Fruit fly (Drosophila melanogaster) whole organism, wandering third instar larva: Measurements from ENCODE around the gene CG4914.

ENCODE experiments used
- Dif ChIP-seq: fragments of 200-275, 200-300 bp; sonication (Bioruptor generic); optimal IDR thresholded peaks from 2 replicates; lab custom pipeline; 2018; ENCODE audit warnings: missing biosample characterization, missing genetic modification characterization; ENCODE audit not compliant: partially characterized antibody
- Hr78 ChIP-seq: fragments of >200 bp; optimal IDR thresholded peaks from 2 replicates; lab custom pipeline; 2017; ENCODE audit warnings: missing biosample characterization, missing genetic modification characterization
- Jra ChIP-seq: sonication (Bioruptor generic); optimal IDR thresholded peaks from 2 replicates; lab custom pipeline; 2016; ENCODE audit warnings: missing biosample characterization, missing genetic modification characterization
- OdsH ChIP-seq: fragments of 200-800 bp; sonication (Bioruptor generic); optimal IDR thresholded peaks from 2 replicates; lab custom pipeline; 2016; ENCODE audit warnings: missing biosample characterization, mild to moderate bottlenecking, missing genetic modification characterization
- Sp1 ChIP-seq: fragments of 200-800 bp; sonication (Bioruptor generic); optimal IDR thresholded peaks from 3 replicates; lab custom pipeline; 2019; ENCODE audit warnings: missing biosample characterization, mild to moderate bottlenecking, missing genetic modification characterization, moderate library complexity
- br ChIP-seq: fragments of 200-800 bp; sonication (Bioruptor generic); optimal IDR thresholded peaks from 2 replicates; lab custom pipeline; 2016; ENCODE audit warnings: missing biosample characterization, missing genetic modification characterization
- brk ChIP-seq: fragments of 200-800 bp; sonication (Bioruptor generic); optimal IDR thresholded peaks from 2 replicates; lab custom pipeline; 2016; ENCODE audit warnings: missing biosample characterization, mild to moderate bottlenecking, missing genetic modification characterization
- fru ChIP-seq: fragments of 200-800 bp; sonication (Bioruptor generic); optimal IDR thresholded peaks from 3 replicates; lab custom pipeline; 2016; ENCODE audit warnings: missing biosample characterization, mild to moderate bottlenecking, missing genetic modification characterization
- lola ChIP-seq: fragments of >200 bp; optimal IDR thresholded peaks from 2 replicates; lab custom pipeline; 2017; ENCODE audit warnings: missing biosample characterization, missing genetic modification characterization
- psq ChIP-seq: fragments of 200-800 bp; sonication (Bioruptor generic); optimal IDR thresholded peaks from 3 replicates; lab custom pipeline; 2017; ENCODE audit warnings: missing biosample characterization, mild to moderate bottlenecking, missing genetic modification characterization, moderate library complexity
- tai ChIP-seq: sonication (Bioruptor generic); optimal IDR thresholded peaks from 2 replicates; lab custom pipeline; 2016; ENCODE audit warnings: missing biosample characterization, missing genetic modification characterization
- usp ChIP-seq: fragments of >200 bp; optimal IDR thresholded peaks from 2 replicates; lab custom pipeline; 2017; ENCODE audit warnings: missing biosample characterization, missing genetic modification characterization

- no peak for TF ChIP-seq brk (GFP tag; lab: Kevin White, UChicago)
- no peak for TF ChIP-seq lola
- no peak for TF ChIP-seq OdsH (GFP tag; lab: Kevin White, UChicago)
- TF ChIP-seq tai (GFP tag; lab: Kevin White, UChicago), result no peak
- no peak for TF ChIP-seq psq
- TF ChIP-seq fru (GFP tag; lab: Kevin White, UChicago), result no peak
- no peak for TF ChIP-seq Sp1 (GFP tag; lab: Kevin White, UChicago)
- TF ChIP-seq br, result no peak
- TF ChIP-seq Dif (GFP tag; lab: Kevin White, UChicago), result no peak
- no peak for TF ChIP-seq Jra (GFP tag; lab: Kevin White, UChicago)
- TF ChIP-seq Hr78 (GFP tag; lab: Kevin White, UChicago), result no peak
- TF ChIP-seq usp (GFP tag; lab: Kevin White, UChicago), result no peak
Measured at dm6 chr3L:14645120-14645519, 32.8 kb downstream of the CG4914 start.
